Fruit fly (Drosophila melanogaster) whole organism, embryonic: Measurements from ENCODE around the gene hd.

Source experiments
- BEAF-32 ChIP-seq: fragments of 200-800 bp; sonication (Bioruptor generic); optimal IDR thresholded peaks from 3 replicates; lab custom pipeline; 2017; ENCODE audit warnings: missing biosample characterization, missing genetic modification characterization, mild to moderate bottlenecking, moderate library complexity, missing genetic modification reagents
- C15 ChIP-seq: fragments of 200-800 bp; sonication (Bioruptor generic); IDR thresholded peaks from 3 replicates; pipeline ENCODE4 v1.3.6; 2022; ENCODE audit warnings: missing biosample characterization, missing genetic modification characterization
- CG11093 ChIP-seq: fragments of 200-800 bp; sonication (Bioruptor generic); IDR thresholded peaks from 3 replicates; pipeline ENCODE4 v1.3.6; 2022; ENCODE audit warnings: missing biosample characterization, missing genetic modification characterization
- CG1233 ChIP-seq: fragments of 200-800 bp; sonication (Bioruptor generic); optimal IDR thresholded peaks from 4 replicates; lab custom pipeline; 2018; ENCODE audit warnings: missing biosample characterization, mild to moderate bottlenecking, missing genetic modification characterization
- CG12391 ChIP-seq: fragments of 200-800 bp; sonication (Bioruptor generic); optimal IDR thresholded peaks from 3 replicates; lab custom pipeline; 2018; ENCODE audit warnings: missing biosample characterization, mild to moderate bottlenecking, missing genetic modification characterization, moderate library complexity
- CG1529 ChIP-seq: fragments of 200-800 bp; sonication (Bioruptor generic); optimal IDR thresholded peaks from 3 replicates; lab custom pipeline; 2018; ENCODE audit warnings: missing biosample characterization, missing genetic modification characterization
- CG15479 ChIP-seq: fragments of 200-800 bp; sonication (Bioruptor generic); optimal IDR thresholded peaks from 3 replicates; lab custom pipeline; 2019; ENCODE audit warnings: missing biosample characterization, mild to moderate bottlenecking, missing genetic modification characterization, moderate library complexity
- CG15514 ChIP-seq: fragments of 200-800 bp; sonication (Bioruptor generic); optimal IDR thresholded peaks from 3 replicates; lab custom pipeline; 2017; ENCODE audit warnings: missing biosample characterization, missing genetic modification characterization, mild to moderate bottlenecking, moderate library complexity, missing genetic modification reagents
- CG15601 ChIP-seq: fragments of 200-800 bp; sonication (Bioruptor generic); optimal IDR thresholded peaks from 3 replicates; lab custom pipeline; 2019; ENCODE audit warnings: missing biosample characterization, mild to moderate bottlenecking, missing genetic modification characterization, moderate library complexity
- CG2129 ChIP-seq: fragments of 200-800 bp; sonication (Bioruptor generic); IDR thresholded peaks from 2 replicates; pipeline ENCODE4 v1.3.6; 2022; ENCODE audit warnings: missing biosample characterization, missing genetic modification characterization; ENCODE audit not compliant: partially characterized antibody
- CG2875 ChIP-seq: fragments of 200-800 bp; sonication (Bioruptor generic); optimal IDR thresholded peaks from 2 replicates; lab custom pipeline; 2017; ENCODE audit warnings: missing biosample characterization, mild to moderate bottlenecking, missing genetic modification characterization, missing genetic modification reagents
- CG31224 ChIP-seq: fragments of 200-800 bp; sonication (Bioruptor generic); IDR thresholded peaks from 2 replicates; pipeline ENCODE4 v1.3.6; 2022; ENCODE audit warnings: missing biosample characterization, missing genetic modification characterization
- CG31365 ChIP-seq: fragments of 200-800 bp; sonication (Bioruptor generic); optimal IDR thresholded peaks from 2 replicates; lab custom pipeline; 2018; ENCODE audit warnings: missing biosample characterization, mild to moderate bottlenecking, missing genetic modification characterization
- CG32772 ChIP-seq: fragments of 200-800 bp; sonication (Bioruptor generic); IDR thresholded peaks from 2 replicates; pipeline ENCODE4 v1.3.6; 2022; ENCODE audit warnings: missing biosample characterization, missing genetic modification characterization
- CG34224 ChIP-seq: fragments of 200-800 bp; sonication (Bioruptor generic); IDR thresholded peaks from 3 replicates; pipeline ENCODE4 v1.3.6; 2022; ENCODE audit warnings: missing biosample characterization, missing genetic modification characterization; ENCODE audit not compliant: partially characterized antibody
- CG7271 ChIP-seq: fragments of 200-800 bp; sonication (Bioruptor generic); optimal IDR thresholded peaks from 2 replicates; lab custom pipeline; 2018; ENCODE audit warnings: missing biosample characterization, mild to moderate bottlenecking, missing genetic modification characterization, moderate library complexity
- CG7372 ChIP-seq: fragments of 200-800 bp; sonication (Bioruptor generic); IDR thresholded peaks from 2 replicates; pipeline ENCODE4 v1.3.6; 2022; ENCODE audit warnings: missing biosample characterization, missing genetic modification characterization
- CG7786 ChIP-seq: fragments of 200-800 bp; sonication (Bioruptor generic); optimal IDR thresholded peaks from 2 replicates; lab custom pipeline; 2016; ENCODE audit warnings: missing biosample characterization, missing genetic modification characterization
- CG9876 ChIP-seq: fragments of 200-800 bp; sonication (Bioruptor generic); optimal IDR thresholded peaks from 2 replicates; lab custom pipeline; 2016; ENCODE audit warnings: missing biosample characterization, missing genetic modification characterization
- CHES-1-like ChIP-seq: fragments of 200-800 bp; sonication (Bioruptor generic); optimal IDR thresholded peaks from 2 replicates; lab custom pipeline; 2016; ENCODE audit warnings: missing biosample characterization, missing genetic modification characterization
- CTCF ChIP-seq: fragments of 200-800 bp; sonication (Bioruptor generic); optimal IDR thresholded peaks from 2 replicates; lab custom pipeline; 2017; ENCODE audit warnings: missing biosample characterization, mild to moderate bottlenecking, missing genetic modification characterization, moderate library complexity
- D19B ChIP-seq: fragments of 200-800 bp; sonication (Bioruptor generic); optimal IDR thresholded peaks from 2 replicates; lab custom pipeline; 2017; ENCODE audit warnings: missing biosample characterization, mild to moderate bottlenecking, missing genetic modification characterization
- E2f2 ChIP-seq: fragments of 200-800 bp; sonication (Bioruptor generic); IDR thresholded peaks from 2 replicates; pipeline ENCODE4 v1.3.6; 2022; ENCODE audit warnings: missing biosample characterization, missing genetic modification characterization
- Fer1 ChIP-seq: fragments of 200-800 bp; sonication (Bioruptor generic); optimal IDR thresholded peaks from 2 replicates; lab custom pipeline; 2017; ENCODE audit warnings: missing biosample characterization, mild to moderate bottlenecking, missing genetic modification characterization
- Fer3 ChIP-seq: fragments of 200-800 bp; sonication (Bioruptor generic); optimal IDR thresholded peaks from 2 replicates; lab custom pipeline; 2018; ENCODE audit warnings: missing biosample characterization, mild to moderate bottlenecking, missing genetic modification characterization, moderate library complexity
- GATAe ChIP-seq: fragments of 200-800 bp; sonication (Bioruptor generic); conservative IDR thresholded peaks from 2 replicates; pipeline ENCODE4 v1.3.6; 2022; ENCODE audit warnings: missing biosample characterization, missing genetic modification characterization
- Hr51 ChIP-seq, 2 experiments: fragments of 200-800 bp; sonication (Bioruptor generic); optimal IDR thresholded peaks; 2 replicates in 1 of 2; 3 replicates in 1 of 2; lab custom pipeline; 2016 to 2018; ENCODE audit warnings: missing biosample characterization in 2 of 2, missing genetic modification characterization in 2 of 2, mild to moderate bottlenecking in 1 of 2, moderate library complexity in 1 of 2
- MBD-R2 ChIP-seq: fragments of 200-800 bp; sonication (Bioruptor generic); IDR thresholded peaks from 2 replicates; pipeline ENCODE4 v1.3.6; 2022; ENCODE audit warnings: missing biosample characterization, missing genetic modification characterization
- Med ChIP-seq: fragments of 200-800 bp; sonication (Bioruptor generic); peaks from one replicate; lab custom pipeline; 2016; ENCODE audit warnings: missing biosample characterization, missing genetic modification characterization, mild to moderate bottlenecking, inconsistent platforms, moderate library complexity
- Opbp ChIP-seq: fragments of 200-800 bp; sonication (Bioruptor generic); IDR thresholded peaks from 3 replicates; pipeline ENCODE4 v1.3.6; 2022; ENCODE audit warnings: missing biosample characterization, missing genetic modification characterization; ENCODE audit not compliant: partially characterized antibody
- Pdp1 ChIP-seq, 2 experiments: fragments of 200-800 bp; sonication (Bioruptor generic); optimal IDR thresholded peaks; 3 replicates each; lab custom pipeline; 2016; ENCODE audit warnings: missing biosample characterization in 2 of 2, missing genetic modification characterization in 2 of 2, mild to moderate bottlenecking in 1 of 2, moderate library complexity in 1 of 2
- Poxn ChIP-seq: fragments of 200-800 bp; sonication (Bioruptor generic); IDR thresholded peaks from 2 replicates; pipeline ENCODE4 v1.3.6; 2022; ENCODE audit warnings: missing biosample characterization, missing genetic modification characterization
- Side ChIP-seq: fragments of 200-800 bp; sonication (Bioruptor generic); optimal IDR thresholded peaks from 2 replicates; lab custom pipeline; 2016; ENCODE audit warnings: missing biosample characterization, missing genetic modification characterization
- Spps ChIP-seq: fragments of 200-800 bp; sonication (Bioruptor generic); optimal IDR thresholded peaks from 2 replicates; lab custom pipeline; 2018; ENCODE audit warnings: missing biosample characterization, mild to moderate bottlenecking, missing genetic modification characterization
- Stat92E ChIP-seq, 3 experiments: fragments of >200 bp in 2 of 3; fragments of 200-800 bp in 1 of 3; sonication (Bioruptor generic) in 1 of 3; optimal IDR thresholded peaks; 2 replicates each; lab custom pipeline; 2017 to 2019; ENCODE audit warnings: missing biosample characterization in 3 of 3, missing genetic modification characterization in 3 of 3, mild to moderate bottlenecking in 1 of 3, moderate library complexity in 1 of 3
- Vsx1 ChIP-seq: fragments of 200-800 bp; sonication (Bioruptor generic); optimal IDR thresholded peaks from 2 replicates; lab custom pipeline; 2017; ENCODE audit warnings: missing biosample characterization, mild to moderate bottlenecking, missing genetic modification characterization, missing genetic modification reagents
- ato ChIP-seq: fragments of 200-800 bp; sonication (Bioruptor generic); IDR thresholded peaks from 2 replicates; pipeline ENCODE4 v1.3.6; 2022; ENCODE audit warnings: missing biosample characterization, missing genetic modification characterization; ENCODE audit not compliant: partially characterized antibody
- btn ChIP-seq: fragments of 200-800 bp; sonication (Bioruptor generic); optimal IDR thresholded peaks from 2 replicates; lab custom pipeline; 2016; ENCODE audit warnings: missing biosample characterization, missing genetic modification characterization
- cas ChIP-seq: fragments of 200-800 bp; sonication (Bioruptor generic); IDR thresholded peaks from 2 replicates; pipeline ENCODE4 v1.3.6; 2022; ENCODE audit warnings: missing biosample characterization, missing genetic modification characterization
- croc ChIP-seq: fragments of 200-800 bp; sonication (Bioruptor generic); conservative IDR thresholded peaks from 3 replicates; pipeline ENCODE4 v1.3.6; 2022; ENCODE audit warnings: missing biosample characterization, missing genetic modification characterization
- disco-r ChIP-seq: fragments of 200-800 bp; sonication (Bioruptor generic); optimal IDR thresholded peaks from 2 replicates; lab custom pipeline; 2016; ENCODE audit warnings: missing biosample characterization, missing genetic modification characterization
- dm ChIP-seq: fragments of 200-800 bp; sonication (Bioruptor generic); optimal IDR thresholded peaks from 3 replicates; lab custom pipeline; 2016; ENCODE audit warnings: missing biosample characterization, missing genetic modification characterization
- gfzf ChIP-seq: fragments of 200-800 bp; sonication (Bioruptor generic); optimal IDR thresholded peaks from 2 replicates; lab custom pipeline; 2016; ENCODE audit warnings: missing biosample characterization, mild to moderate bottlenecking, missing genetic modification characterization, moderate library complexity
- kni ChIP-seq: fragments of 200-800 bp; sonication (Bioruptor generic); optimal IDR thresholded peaks from 3 replicates; lab custom pipeline; 2017; ENCODE audit warnings: mild to moderate bottlenecking, missing biosample characterization, missing genetic modification reagents, missing genetic modification characterization
- lmd ChIP-seq: fragments of 200-800 bp; sonication (Bioruptor generic); IDR thresholded peaks from 2 replicates; pipeline ENCODE4 v1.3.6; 2022; ENCODE audit warnings: missing biosample characterization, missing genetic modification characterization
- nmo ChIP-seq: fragments of 200-800 bp; sonication (Bioruptor generic); optimal IDR thresholded peaks from 2 replicates; lab custom pipeline; 2018; ENCODE audit warnings: missing biosample characterization, mild to moderate bottlenecking, missing genetic modification characterization, moderate library complexity
- onecut ChIP-seq: fragments of 200-800 bp; sonication (Bioruptor generic); IDR thresholded peaks from 2 replicates; pipeline ENCODE4 v1.3.6; 2022; ENCODE audit warnings: missing biosample characterization, missing genetic modification characterization
- slbo ChIP-seq: fragments of 200-800 bp; sonication (Bioruptor generic); IDR thresholded peaks from 2 replicates; pipeline ENCODE4 v1.3.6; 2022; ENCODE audit warnings: missing biosample characterization, missing genetic modification characterization
- sr ChIP-seq: fragments of 200-800 bp; sonication (Bioruptor generic); IDR thresholded peaks from 3 replicates; pipeline ENCODE4 v1.3.6; 2022; ENCODE audit warnings: missing biosample characterization, missing genetic modification characterization

The hd gene

dm6 chr3R:5361681-5362319 is 13.0 kb downstream of the hd start (continued):
- no peak for TF ChIP-seq ato (GFP tag; lab: Robert Waterston, UW)
- peak; percentile 52 for TF ChIP-seq croc (GFP tag; lab: Robert Waterston, UW)
- peak; percentile 83 for TF ChIP-seq Fer3 (tag; lab: Kevin White, UChicago)
- peak; percentile 63; the same call in 1 of the 3 replicates for TF ChIP-seq sr (GFP tag; lab: Robert Waterston, UW)
- TF ChIP-seq CG11093 (GFP tag; lab: Robert Waterston, UW): peak; percentile 82
- TF ChIP-seq slbo: peak; percentile 92
- peak; percentile 83 for TF ChIP-seq Fer1 (GFP tag; lab: Kevin White, UChicago)
- TF ChIP-seq CHES-1-like (GFP tag; lab: Kevin White, UChicago): peak; percentile 67
- TF ChIP-seq Stat92E (GFP tag; optimal IDR thresholded peaks at IDR 0.05; lab: Kevin White, UChicago): no peak
- TF ChIP-seq btn: peak; percentile 60
- peak; percentile 56; the same call in 1 of the 2 replicates for TF ChIP-seq MBD-R2
- TF ChIP-seq CG7372: peak; percentile 79
- TF ChIP-seq CG31365: peak; percentile 61
- peak; percentile 79 for TF ChIP-seq CG32772
- no peak for TF ChIP-seq BEAF-32 (GFP tag; lab: Kevin White, UChicago)
- TF ChIP-seq GATAe (GFP tag; lab: Robert Waterston, UW): peak; percentile 39; the same call in 1 of the 2 replicates
- TF ChIP-seq CG7271 (tag; lab: Kevin White, UChicago): peak; percentile 26
- TF ChIP-seq CG2875 (GFP tag; lab: Kevin White, UChicago): peak; percentile 55
- no peak for TF ChIP-seq CG15479
- TF ChIP-seq CG7786 (GFP tag; lab: Kevin White, UChicago): peak; percentile 84
- no peak for TF ChIP-seq CTCF
- TF ChIP-seq disco-r (GFP tag; lab: Kevin White, UChicago): peak; percentile 47
- peak; percentile 57 for TF ChIP-seq D19B (GFP tag; lab: Kevin White, UChicago)
- TF ChIP-seq CG34224 (GFP tag; lab: Robert Waterston, UW): no peak
- TF ChIP-seq CG2129 (GFP tag; lab: Robert Waterston, UW): no peak
- TF ChIP-seq nmo (GFP tag; lab: Kevin White, UChicago): peak; percentile 81
- TF ChIP-seq CG1529: peak; percentile 56
- TF ChIP-seq Vsx1 (GFP tag; lab: Kevin White, UChicago): peak; percentile 62
- peak; percentile 47 for TF ChIP-seq Spps (tag; lab: Kevin White, UChicago)
- no peak for TF ChIP-seq gfzf (GFP tag; lab: Kevin White, UChicago)
- peak; percentile 1 for TF ChIP-seq kni
- TF ChIP-seq CG9876 (GFP tag; lab: Kevin White, UChicago): peak; percentile 74
- TF ChIP-seq onecut (GFP tag; lab: Robert Waterston, UW): peak; percentile 71
- peak; percentile 72; the same call in 1 of the 3 replicates for TF ChIP-seq C15 (GFP tag; lab: Robert Waterston, UW)
- TF ChIP-seq CG31224: peak; percentile 73
- TF ChIP-seq E2f2 (GFP tag; lab: Robert Waterston, UW): peak; percentile 60; the same call in 1 of the 2 replicates
- TF ChIP-seq Opbp (GFP tag; lab: Robert Waterston, UW): no peak
- peak; percentile 61 for TF ChIP-seq CG1233
- peak; percentile 80 to 87 for TF ChIP-seq Pdp1 (GFP tag; optimal IDR thresholded peaks at IDR 0.05; lab: Kevin White, UChicago)
- TF ChIP-seq cas: peak; percentile 65
- TF ChIP-seq CG15601 (tag; lab: Kevin White, UChicago): peak; percentile 67
- peak; percentile 67 for TF ChIP-seq CG15514
- TF ChIP-seq dm (GFP tag; lab: Kevin White, UChicago): peak; percentile 48
- peak; percentile 98 for TF ChIP-seq Med (GFP tag; lab: Kevin White, UChicago)
- TF ChIP-seq Side (GFP tag; lab: Kevin White, UChicago): peak; percentile 83
- no peak for TF ChIP-seq Poxn (GFP tag; lab: Robert Waterston, UW)
- peak; percentile 63 to 84 for TF ChIP-seq Hr51 (GFP tag; optimal IDR thresholded peaks at IDR 0.05; lab: Kevin White, UChicago)
- peak; percentile 88 for TF ChIP-seq lmd (GFP tag; lab: Robert Waterston, UW)
- peak; percentile 82 for TF ChIP-seq CG12391 (tag; lab: Kevin White, UChicago)
